Fruit fly (Drosophila melanogaster) whole organism, pupa: ENCODE results near the gene comm.

Source experiments
- CG13204 ChIP-seq: fragments of 200-800 bp; sonication (Bioruptor generic); optimal IDR thresholded peaks from 2 replicates; lab custom pipeline; 2018; ENCODE audit warnings: missing biosample characterization, mild to moderate bottlenecking, missing genetic modification characterization, moderate library complexity
- CG9948 ChIP-seq: fragments of 200-800 bp; sonication (Bioruptor generic); optimal IDR thresholded peaks from 2 replicates; lab custom pipeline; 2018; ENCODE audit warnings: missing biosample characterization, mild to moderate bottlenecking, missing genetic modification characterization, moderate library complexity
- EcR ChIP-seq: fragments of 200-800 bp; sonication (Bioruptor generic); optimal IDR thresholded peaks from 3 replicates; lab custom pipeline; 2019; ENCODE audit warnings: missing biosample characterization, missing genetic modification characterization, mild to moderate bottlenecking, moderate library complexity, missing genetic modification reagents
- Snoo ChIP-seq: fragments of 200-800 bp; sonication (Bioruptor generic); optimal IDR thresholded peaks from 3 replicates; lab custom pipeline; 2017; ENCODE audit warnings: missing biosample characterization, mild to moderate bottlenecking, missing genetic modification characterization, inconsistent platforms
- gl ChIP-seq: fragments of 200-800 bp; sonication (Bioruptor generic); optimal IDR thresholded peaks from 2 replicates; lab custom pipeline; 2018; ENCODE audit warnings: missing biosample characterization, mild to moderate bottlenecking, missing genetic modification characterization

- TF ChIP-seq EcR (GFP tag; lab: Kevin White, UChicago) = no peak
- TF ChIP-seq gl (tag; lab: Kevin White, UChicago) = no peak
- TF ChIP-seq CG9948 (tag; lab: Kevin White, UChicago) = no peak
- TF ChIP-seq Snoo (tag; lab: Kevin White, UChicago) = no peak
- no peak for TF ChIP-seq CG13204 (GFP tag; lab: Kevin White, UChicago)
Observed at dm6 chr3L:15694406-15694805, 33.8 kb downstream of the comm start.
